Worm (Caenorhabditis elegans): ENCODE data around the gene hipr-1.

DNA sequence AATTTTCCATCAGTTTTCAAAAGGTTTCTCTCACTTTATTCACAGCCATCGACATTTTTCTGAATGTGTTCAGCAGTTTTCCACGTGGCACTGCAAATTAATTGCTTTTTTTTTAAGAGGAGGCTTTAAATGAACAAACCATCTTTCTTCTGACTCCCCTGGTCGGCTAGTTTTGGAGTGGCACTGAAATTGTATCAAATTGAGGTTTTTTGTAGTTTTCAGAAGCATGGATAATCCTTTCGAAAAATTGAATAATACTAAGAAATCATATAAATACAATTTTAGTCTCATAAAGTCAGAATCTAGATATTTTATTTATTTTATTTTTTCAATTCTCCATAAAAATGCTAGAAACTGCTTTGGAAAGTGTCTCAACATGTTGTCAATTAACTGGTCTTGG is 15.2 kb upstream of the hipr-1 start, which contains the start of gene B0303.16:
- TF ChIP-seq W03F9.2 (tag; optimal IDR thresholded peaks at IDR 0.05) (no peak), him-1 (tag; optimal IDR thresholded peaks at IDR 0.05) (no peak), dao-5 (tag; optimal IDR thresholded peaks at IDR 0.05) (no peak)
